Fruit fly (Drosophila melanogaster) whole organism, prepupa: ENCODE results near the gene Eig71Ek.

Experiments
- Blimp-1 ChIP-seq: fragments of 200-800 bp; sonication (Bioruptor generic); optimal IDR thresholded peaks from 3 replicates; lab custom pipeline; 2017; ENCODE audit warnings: missing biosample characterization, missing genetic modification characterization, mild to moderate bottlenecking, moderate library complexity, missing genetic modification reagents
- CG11294 ChIP-seq: fragments of 200-800 bp; sonication (Bioruptor generic); IDR thresholded peaks from 2 replicates; pipeline ENCODE4 v1.3.6; 2022; ENCODE audit warnings: missing biosample characterization, missing genetic modification characterization
- CG11762 ChIP-seq: fragments of 200-800 bp; sonication (Bioruptor generic); optimal IDR thresholded peaks from 3 replicates; lab custom pipeline; 2016; ENCODE audit warnings: missing biosample characterization, missing genetic modification characterization; ENCODE audit not compliant: insufficient read depth
- CG15336 ChIP-seq: fragments of 200-800 bp; sonication (Bioruptor generic); IDR thresholded peaks from 2 replicates; pipeline ENCODE4 v1.3.6; 2022; ENCODE audit warnings: missing biosample characterization, missing genetic modification characterization
- CG3032 ChIP-seq: fragments of 200-800 bp; optimal IDR thresholded peaks from 2 replicates; lab custom pipeline; 2019; ENCODE audit warnings: missing biosample characterization, mild to moderate bottlenecking, missing genetic modification characterization, moderate library complexity
- CG31627 ChIP-seq: fragments of 200-800 bp; sonication (Bioruptor generic); optimal IDR thresholded peaks from 3 replicates; lab custom pipeline; 2016; ENCODE audit warnings: missing biosample characterization, missing genetic modification characterization
- CG32006 ChIP-seq: fragments of 200-800 bp; sonication (Bioruptor generic); optimal IDR thresholded peaks from 3 replicates; lab custom pipeline; 2017; ENCODE audit warnings: missing biosample characterization, mild to moderate bottlenecking, missing genetic modification characterization
- CG34406 ChIP-seq: fragments of 200-800 bp; sonication (Bioruptor generic); optimal IDR thresholded peaks from 3 replicates; lab custom pipeline; 2016; ENCODE audit warnings: missing biosample characterization, missing genetic modification characterization
- CG4318 ChIP-seq: fragments of 200-800 bp; sonication (Bioruptor generic); optimal IDR thresholded peaks from 3 replicates; lab custom pipeline; 2017; ENCODE audit warnings: missing biosample characterization, mild to moderate bottlenecking, missing genetic modification characterization
- CG6163 ChIP-seq: fragments of 200-800 bp; sonication (Bioruptor generic); IDR thresholded peaks from 3 replicates; pipeline ENCODE4 v1.3.6; 2022; ENCODE audit warnings: missing biosample characterization, missing genetic modification characterization
- CG6276 ChIP-seq: fragments of 200-800 bp; sonication (Bioruptor generic); optimal IDR thresholded peaks from 2 replicates; lab custom pipeline; 2017; ENCODE audit warnings: missing biosample characterization, mild to moderate bottlenecking, missing genetic modification characterization
- CG6792 ChIP-seq: fragments of 200-800 bp; sonication (Bioruptor generic); optimal IDR thresholded peaks from 3 replicates; lab custom pipeline; 2016; ENCODE audit warnings: missing biosample characterization, missing genetic modification characterization
- CG6808 ChIP-seq: fragments of 200-800 bp; sonication (Bioruptor generic); optimal IDR thresholded peaks from 3 replicates; lab custom pipeline; 2017; ENCODE audit warnings: missing biosample characterization, missing genetic modification characterization, mild to moderate bottlenecking, moderate library complexity, missing genetic modification reagents
- CG6854 ChIP-seq: fragments of 200-800 bp; sonication (Bioruptor generic); optimal IDR thresholded peaks from 2 replicates; lab custom pipeline; 2017; ENCODE audit warnings: missing biosample characterization, mild to moderate bottlenecking, missing genetic modification characterization
- CG7368 ChIP-seq: fragments of 200-800 bp; sonication (Bioruptor generic); optimal IDR thresholded peaks from 3 replicates; lab custom pipeline; 2016; ENCODE audit warnings: missing biosample characterization, missing genetic modification characterization
- Eip78C ChIP-seq: fragments of 200-800 bp; sonication (Bioruptor generic); peaks from one replicate; lab custom pipeline; 2016; ENCODE audit warnings: missing biosample characterization, missing genetic modification characterization
- Eip93F ChIP-seq: fragments of 200-800 bp; sonication (Bioruptor generic); optimal IDR thresholded peaks from 2 replicates; lab custom pipeline; 2016; ENCODE audit warnings: missing biosample characterization, mild to moderate bottlenecking, missing genetic modification characterization
- Ets21C ChIP-seq: fragments of 200-800 bp; sonication (Bioruptor generic); optimal IDR thresholded peaks from 3 replicates; lab custom pipeline; 2016; ENCODE audit warnings: missing biosample characterization, missing genetic modification characterization
- Ets96B ChIP-seq: fragments of 200-800 bp; optimal IDR thresholded peaks from 2 replicates; lab custom pipeline; 2019; ENCODE audit warnings: missing biosample characterization, mild to moderate bottlenecking, missing genetic modification characterization, moderate library complexity
- Met ChIP-seq: fragments of 200-800 bp; sonication (Bioruptor generic); optimal IDR thresholded peaks from 3 replicates; lab custom pipeline; 2016; ENCODE audit warnings: missing biosample characterization, missing genetic modification characterization
- OdsH ChIP-seq: fragments of 200-800 bp; sonication (Bioruptor generic); optimal IDR thresholded peaks from 3 replicates; lab custom pipeline; 2016; ENCODE audit warnings: missing biosample characterization, missing genetic modification characterization
- Smox ChIP-seq: fragments of 200-800 bp; sonication (Bioruptor generic); optimal IDR thresholded peaks from 3 replicates; lab custom pipeline; 2016; ENCODE audit warnings: missing biosample characterization, missing genetic modification characterization
- Sox14 ChIP-seq: fragments of 200-800 bp; sonication (Bioruptor generic); optimal IDR thresholded peaks from 3 replicates; lab custom pipeline; 2016; ENCODE audit warnings: missing biosample characterization, missing genetic modification characterization
- Sox15 ChIP-seq: fragments of 200-800 bp; sonication (Bioruptor generic); optimal IDR thresholded peaks from 3 replicates; lab custom pipeline; 2016; ENCODE audit warnings: missing biosample characterization, missing genetic modification characterization
- acj6 ChIP-seq: fragments of 200-800 bp; sonication (Bioruptor generic); optimal IDR thresholded peaks from 3 replicates; lab custom pipeline; 2016; ENCODE audit warnings: missing biosample characterization, missing genetic modification characterization
- dac ChIP-seq: fragments of 200-800 bp; sonication (Bioruptor generic); optimal IDR thresholded peaks from 2 replicates; lab custom pipeline; 2017; ENCODE audit warnings: missing biosample characterization, mild to moderate bottlenecking, missing genetic modification characterization
- dsx ChIP-seq: fragments of 200-800 bp; optimal IDR thresholded peaks from 3 replicates; lab custom pipeline; 2019; ENCODE audit warnings: missing biosample characterization, mild to moderate bottlenecking, missing genetic modification characterization, moderate library complexity; ENCODE audit not compliant: poor library complexity, severe bottlenecking
- eg ChIP-seq: fragments of 200-800 bp; sonication (Bioruptor generic); IDR thresholded peaks from 3 replicates; pipeline ENCODE4 v1.3.6; 2022; ENCODE audit warnings: missing biosample characterization, missing genetic modification characterization
- esn ChIP-seq: fragments of 200-800 bp; sonication (Bioruptor generic); optimal IDR thresholded peaks from 2 replicates; lab custom pipeline; 2016; ENCODE audit warnings: missing biosample characterization, mild to moderate bottlenecking, missing genetic modification characterization, moderate library complexity
- fd59A ChIP-seq: fragments of 200-800 bp; sonication (Bioruptor generic); optimal IDR thresholded peaks from 2 replicates; lab custom pipeline; 2017; ENCODE audit warnings: missing biosample characterization, mild to moderate bottlenecking, missing genetic modification characterization, missing genetic modification reagents
- fd85E ChIP-seq: fragments of 200-800 bp; sonication (Bioruptor generic); optimal IDR thresholded peaks from 3 replicates; lab custom pipeline; 2016; ENCODE audit warnings: missing biosample characterization, missing genetic modification characterization
- net ChIP-seq: fragments of 200-800 bp; sonication (Bioruptor generic); optimal IDR thresholded peaks from 3 replicates; lab custom pipeline; 2016; ENCODE audit warnings: missing biosample characterization, missing genetic modification characterization
- pdm3 ChIP-seq: fragments of 200-800 bp; sonication (Bioruptor generic); optimal IDR thresholded peaks from 3 replicates; lab custom pipeline; 2016; ENCODE audit warnings: missing biosample characterization, missing genetic modification characterization
- salr ChIP-seq, 2 experiments: fragments of 200-800 bp; sonication (Bioruptor generic); optimal IDR thresholded peaks; 3 replicates each; lab custom pipeline; 2016 to 2018; ENCODE audit warnings: missing biosample characterization in 2 of 2, missing genetic modification characterization in 2 of 2, mild to moderate bottlenecking in 1 of 2
- spab ChIP-seq: fragments of 200-800 bp; sonication (Bioruptor generic); optimal IDR thresholded peaks from 2 replicates; lab custom pipeline; 2017; ENCODE audit warnings: missing biosample characterization, mild to moderate bottlenecking, missing genetic modification characterization, missing genetic modification reagents
- ss ChIP-seq, 2 experiments: fragments of 200-800 bp; sonication (Bioruptor generic); optimal IDR thresholded peaks; 2 replicates in 1 of 2; 3 replicates in 1 of 2; lab custom pipeline; 2017 to 2018; ENCODE audit warnings: mild to moderate bottlenecking in 2 of 2, missing biosample characterization in 2 of 2, missing genetic modification characterization in 2 of 2, moderate library complexity in 1 of 2
- topi ChIP-seq: fragments of 200-800 bp; sonication (Bioruptor generic); optimal IDR thresholded peaks from 3 replicates; lab custom pipeline; 2016; ENCODE audit warnings: missing biosample characterization, missing genetic modification characterization
- vri ChIP-seq: fragments of 200-800 bp; sonication (Bioruptor generic); optimal IDR thresholded peaks from 3 replicates; lab custom pipeline; 2016; ENCODE audit warnings: missing biosample characterization, mild to moderate bottlenecking, missing genetic modification characterization

Eig71Ek gene

DNA sequence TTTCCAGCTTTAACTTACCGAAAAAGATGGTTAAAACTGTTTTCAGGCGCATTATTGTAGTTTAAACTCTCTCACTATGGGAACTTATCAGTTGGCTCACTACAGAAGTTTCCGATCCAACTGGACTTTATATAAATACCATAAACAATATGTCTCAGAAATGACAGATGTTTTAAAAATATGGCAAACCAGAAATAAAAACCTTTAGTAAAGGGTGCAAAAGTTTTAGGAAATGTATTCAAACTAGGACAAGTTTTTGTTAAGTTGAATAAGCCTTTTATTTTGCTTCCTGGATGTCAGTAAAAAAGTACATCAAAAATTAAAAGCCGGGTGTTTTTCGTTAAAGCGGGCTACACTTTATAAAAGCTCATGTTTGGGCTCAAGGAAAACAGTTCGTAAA lies 11.5 kb upstream of the Eig71Ek start, which contains the start of the genes Eig71Ea and Eig71Eb:
Eig71Ea (minus strand) TSS at position 101 of the 400 bp plus-strand sequence.
Eig71Eb (plus strand) TSS at position 376 of the 400 bp plus-strand sequence.
- no peak for TF ChIP-seq Smox (GFP tag; lab: Kevin White, UChicago)
- TF ChIP-seq Eip78C (GFP tag; lab: Kevin White, UChicago), result no peak
- TF ChIP-seq eg (GFP tag; lab: Robert Waterston, UW), result no peak
- TF ChIP-seq CG6808 (GFP tag; lab: Kevin White, UChicago), result no peak
- TF ChIP-seq Ets96B (tag; lab: Kevin White, UChicago), result no peak
- TF ChIP-seq CG7368, result no peak
- TF ChIP-seq Met (GFP tag; lab: Kevin White, UChicago), result no peak
- no peak for TF ChIP-seq Ets21C (GFP tag; lab: Kevin White, UChicago)
- TF ChIP-seq esn (GFP tag; lab: Kevin White, UChicago), result no peak
- no peak for TF ChIP-seq vri (GFP tag; lab: Kevin White, UChicago)
- no peak for TF ChIP-seq Sox14 (GFP tag; lab: Kevin White, UChicago)
- no peak for TF ChIP-seq CG15336 (GFP tag; lab: Robert Waterston, UW)
- TF ChIP-seq CG11294 (GFP tag; lab: Robert Waterston, UW), result no peak
- no peak for TF ChIP-seq salr (GFP tag; optimal IDR thresholded peaks at IDR 0.05; lab: Kevin White, UChicago)
- no peak for TF ChIP-seq pdm3 (GFP tag; lab: Kevin White, UChicago)
- no peak for TF ChIP-seq Sox15 (GFP tag; lab: Kevin White, UChicago)
- TF ChIP-seq fd59A (GFP tag; lab: Kevin White, UChicago), result no peak
- TF ChIP-seq OdsH (GFP tag; lab: Kevin White, UChicago), result no peak
- TF ChIP-seq, all 60 proteins: peak for 0

DNA sequence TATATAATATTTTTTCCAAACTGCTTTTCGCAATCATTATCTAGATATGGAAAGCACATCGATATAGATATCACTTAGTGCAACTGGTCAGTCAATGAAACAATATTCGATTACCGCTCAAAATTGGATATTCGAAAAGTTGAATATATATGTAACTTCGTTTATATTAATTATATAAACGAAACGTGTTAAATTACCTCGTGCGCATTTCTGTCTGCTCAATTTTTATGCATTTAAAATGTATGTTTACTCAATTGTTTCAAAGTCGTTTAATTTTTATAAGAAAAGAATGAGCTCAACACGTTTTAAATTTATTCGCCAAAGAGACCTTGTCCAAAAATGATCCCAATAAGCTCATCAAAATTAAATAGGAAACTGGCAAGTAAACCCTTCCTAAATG lies 10.5 kb upstream of the Eig71Ek start, which contains the start of gene CG43084:
CG43084 (plus strand) TSS at position 301 of the 400 bp plus-strand sequence.
- TF ChIP-seq eg (GFP tag; lab: Robert Waterston, UW), result no peak
- no peak for TF ChIP-seq Eip93F (GFP tag; lab: Kevin White, UChicago)
- TF ChIP-seq Blimp-1 (GFP tag; lab: Kevin White, UChicago), result no peak
- no peak for TF ChIP-seq CG31627 (GFP tag; lab: Kevin White, UChicago)
- TF ChIP-seq CG7368, result no peak
- TF ChIP-seq OdsH (GFP tag; lab: Kevin White, UChicago), result no peak
- TF ChIP-seq CG34406 (GFP tag; lab: Kevin White, UChicago), result no peak
- TF ChIP-seq CG6854 (GFP tag; lab: Kevin White, UChicago), result no peak
- TF ChIP-seq Met (GFP tag; lab: Kevin White, UChicago), result no peak
- no peak for TF ChIP-seq net
- no peak for TF ChIP-seq Smox (GFP tag; lab: Kevin White, UChicago)
- TF ChIP-seq CG4318 (GFP tag; lab: Kevin White, UChicago), result no peak
- no peak for TF ChIP-seq spab (GFP tag; lab: Kevin White, UChicago)
- no peak for TF ChIP-seq CG6163
- no peak for TF ChIP-seq CG3032
- TF ChIP-seq fd85E (GFP tag; lab: Kevin White, UChicago), result no peak
- TF ChIP-seq dac (GFP tag; lab: Kevin White, UChicago), result no peak
- no peak for TF ChIP-seq CG32006 (GFP tag; lab: Kevin White, UChicago)
- TF ChIP-seq ss (GFP tag; optimal IDR thresholded peaks at IDR 0.05; lab: Kevin White, UChicago), result no peak

DNA sequence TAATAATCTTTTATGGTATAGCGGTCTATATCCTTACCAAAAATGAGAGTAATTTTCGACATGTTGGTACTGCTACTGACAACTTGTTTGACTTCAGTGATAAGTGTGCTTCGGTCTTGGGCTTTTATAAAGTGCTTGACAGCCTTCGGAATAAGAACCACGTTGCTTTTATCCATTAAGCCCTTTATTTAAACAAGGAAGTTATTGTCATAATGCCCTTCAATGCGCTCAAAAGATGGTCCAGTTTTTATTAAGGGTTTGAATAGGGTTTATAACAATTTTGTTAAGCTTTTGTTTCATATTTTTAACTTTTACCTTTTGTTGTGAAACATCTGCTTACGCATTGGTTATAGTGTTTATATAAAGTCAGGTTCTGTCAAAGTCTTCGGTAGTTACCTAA lies 8.9 kb upstream of the Eig71Ek start, which contains the start of the genes Eig71Ec and Eig71Ed:
Eig71Ec (minus strand) TSS at position 101 of the 400 bp plus-strand sequence.
Eig71Ed (plus strand) TSS at position 384 of the 400 bp plus-strand sequence.
- no peak for TF ChIP-seq eg (GFP tag; lab: Robert Waterston, UW)
- TF ChIP-seq, all 60 proteins: peak for 0

DNA sequence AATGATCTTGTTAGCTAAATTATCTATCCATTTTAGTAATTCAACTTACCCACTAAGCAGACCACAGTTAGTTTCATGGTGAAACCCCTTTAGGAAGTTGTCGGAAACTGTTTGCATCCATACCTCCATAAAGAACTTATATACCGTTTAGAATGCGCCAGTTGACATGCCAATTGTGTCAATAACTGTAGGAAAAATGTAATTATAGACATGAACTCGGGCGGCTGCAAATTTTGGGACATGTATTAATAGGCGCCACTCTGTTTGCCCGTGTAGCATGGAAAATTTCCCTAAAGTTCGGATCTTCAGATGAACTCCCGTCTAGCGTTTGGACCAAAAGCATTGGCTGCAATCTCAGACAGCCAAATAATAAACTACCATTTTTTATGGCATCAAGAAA lies 5.1 kb upstream of the Eig71Ek start, which contains the start of gene Eig71Ee:
Eig71Ee (minus strand) TSS at position 101 of the 400 bp plus-strand sequence.
- TF ChIP-seq Blimp-1 (GFP tag; lab: Kevin White, UChicago), result no peak
- TF ChIP-seq topi (GFP tag; lab: Kevin White, UChicago), result no peak
- TF ChIP-seq acj6, result no peak
- TF ChIP-seq CG32006 (GFP tag; lab: Kevin White, UChicago), result no peak
- TF ChIP-seq CG6792, result no peak
- TF ChIP-seq CG6163, result no peak
- TF ChIP-seq dac (GFP tag; lab: Kevin White, UChicago), result no peak
- no peak for TF ChIP-seq Sox15 (GFP tag; lab: Kevin White, UChicago)
- no peak for TF ChIP-seq CG7368
- TF ChIP-seq CG11762 (GFP tag; lab: Kevin White, UChicago), result no peak
- no peak for TF ChIP-seq dsx (GFP tag; lab: Kevin White, UChicago)
- no peak for TF ChIP-seq CG6276 (GFP tag; lab: Kevin White, UChicago)
- TF ChIP-seq, all 60 proteins: peak for 0
